Worm (Caenorhabditis elegans) whole organism, L2 larva: ENCODE data around the gene F44D12.16.

Experiments used
- ama-1 ChIP-seq: fragments of 150-350 bp; optimal IDR thresholded peaks from 2 replicates; lab custom pipeline; 2018; ENCODE audit warnings: inconsistent platforms
- dmd-4 ChIP-seq: sonication (generic microtip); optimal IDR thresholded peaks from 2 replicates; lab custom pipeline; 2017; ENCODE audit warnings: missing biosample characterization, missing genetic modification characterization
- elt-1 ChIP-seq: fragments of 150-350 bp; optimal IDR thresholded peaks from 2 replicates; lab custom pipeline; 2014; ENCODE audit warnings: missing biosample characterization, missing genetic modification characterization
- lin-11 ChIP-seq: fragments of 150-350 bp; sonication (generic microtip); optimal IDR thresholded peaks from 2 replicates; lab custom pipeline; 2014; ENCODE audit warnings: missing biosample characterization, missing genetic modification characterization, inconsistent platforms, mixed read lengths
- lsy-2 ChIP-seq, 2 experiments: fragments of 150-350 bp in 1 of 2; sonication (generic microtip) in 1 of 2; optimal IDR thresholded peaks; 2 replicates each; lab custom pipeline; 2014 to 2017; ENCODE audit warnings: missing biosample characterization in 2 of 2, missing genetic modification characterization in 2 of 2
- mdl-1 ChIP-seq, 2 experiments: fragments of 150-350 bp in 1 of 2; sonication (generic microtip) in 1 of 2; optimal IDR thresholded peaks; 2 replicates each; lab custom pipeline; 2017; ENCODE audit warnings: missing biosample characterization in 2 of 2, missing genetic modification characterization in 2 of 2
- sem-4 ChIP-seq: fragments of 150-350 bp; optimal IDR thresholded peaks from 2 replicates; lab custom pipeline; 2014; ENCODE audit warnings: missing biosample characterization, missing genetic modification reagents, missing genetic modification characterization
- skn-1 ChIP-seq: sonication (generic microtip); optimal IDR thresholded peaks from 2 replicates; lab custom pipeline; 2017; ENCODE audit warnings: missing biosample characterization, missing genetic modification characterization
- sma-3 ChIP-seq: sonication (generic microtip); optimal IDR thresholded peaks from 2 replicates; lab custom pipeline; 2016; ENCODE audit warnings: missing genetic modification reagents, missing genetic modification characterization, missing compliant biosample characterization
- unc-62 ChIP-seq: fragments of 150-350 bp; optimal IDR thresholded peaks from 2 replicates; lab custom pipeline; 2014; ENCODE audit warnings: missing biosample characterization, missing genetic modification reagents, missing genetic modification characterization
- zag-1 ChIP-seq: fragments of 150-350 bp; optimal IDR thresholded peaks from 2 replicates; lab custom pipeline; 2014; ENCODE audit warnings: missing biosample characterization, missing genetic modification characterization

DNA sequence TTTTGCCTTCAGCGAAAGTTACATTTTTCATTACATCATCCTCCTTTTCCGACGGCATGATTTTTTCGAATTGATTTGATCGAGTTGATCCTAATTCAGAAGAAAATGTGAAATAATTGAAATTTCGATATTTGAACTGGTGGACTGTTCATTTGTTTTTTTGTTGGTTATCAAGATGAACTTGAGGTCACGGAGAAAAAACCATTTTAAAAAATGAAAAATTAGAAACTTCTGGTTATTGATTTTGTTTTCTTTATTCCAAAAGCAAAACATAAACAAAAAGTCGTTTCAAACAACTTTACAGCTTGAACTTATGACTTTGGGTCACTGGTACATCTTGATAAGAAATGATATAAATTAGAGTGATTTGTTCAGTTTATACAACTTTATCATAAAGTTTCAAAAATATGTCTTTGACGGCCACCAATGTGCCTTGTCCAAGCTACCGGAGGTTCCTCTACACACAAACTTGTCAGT lies 46.2 kb downstream of the F44D12.16 start, which contains the start of the genes ttbk-4 and W01B6.4:
- no peak for TF ChIP-seq skn-1
- TF ChIP-seq lsy-2 (tag; optimal IDR thresholded peaks at IDR 0.05; lab: Kevin White, UChicago), result no peak
- TF ChIP-seq lin-11 (tag; lab: Kevin White, UChicago), result no peak
- TF ChIP-seq ama-1 (lab: Kevin White, UChicago), result no peak
- TF ChIP-seq sma-3 (GFP tag; lab: Kevin White, UChicago), result no peak
- no peak for TF ChIP-seq elt-1
- TF ChIP-seq zag-1 (tag; lab: Kevin White, UChicago), result no peak
- TF ChIP-seq mdl-1 (tag; optimal IDR thresholded peaks at IDR 0.05; lab: Kevin White, UChicago), result no peak
- no peak for TF ChIP-seq unc-62
- no peak for TF ChIP-seq dmd-4 (tag; lab: Kevin White, UChicago)
- no peak for TF ChIP-seq sem-4 (tag; lab: Kevin White, UChicago)
